Fruit fly (Drosophila melanogaster): ENCODE measurements around the gene CG14995.

DNA sequence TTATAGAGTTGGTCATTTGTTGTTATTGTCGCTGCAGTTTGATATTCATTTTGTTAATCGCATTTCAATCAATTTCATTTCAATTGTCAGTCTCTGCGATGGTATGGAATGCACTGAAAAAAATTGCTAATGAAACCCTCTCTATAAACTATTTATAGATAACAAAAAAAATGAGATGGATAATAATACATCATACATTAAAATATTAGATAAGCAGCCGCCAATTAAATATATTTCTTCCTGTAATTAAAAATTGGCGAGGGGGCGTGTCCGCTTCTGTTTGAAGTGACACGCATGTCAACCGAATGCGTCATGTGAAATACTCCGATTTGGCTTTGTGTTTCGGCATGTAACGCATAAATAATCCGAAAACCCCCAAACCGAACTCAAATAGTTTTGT is 58.6 kb downstream of the CG14995 start:
- no peak for TF ChIP-seq CG8478 (optimal IDR thresholded peaks at IDR 0.05)
- no peak for TF ChIP-seq EcR (GFP tag; optimal IDR thresholded peaks at IDR 0.05)
- no peak for TF ChIP-seq pan (optimal IDR thresholded peaks at IDR 0.05)
- no peak for TF ChIP-seq psq (optimal IDR thresholded peaks at IDR 0.05)
- no peak for TF ChIP-seq usp (GFP tag; optimal IDR thresholded peaks at IDR 0.05)

Measured in whole organism.